Worm (Caenorhabditis elegans) whole organism, L4 larva: ENCODE results near the gene F10E9.7.

ENCODE experiments used
- F49E8.2 ChIP-seq: sonication (generic microtip); optimal IDR thresholded peaks from 2 replicates; lab custom pipeline; 2016; ENCODE audit warnings: missing compliant biosample characterization, mild to moderate bottlenecking, missing genetic modification characterization, borderline replicate concordance
- aly-2 ChIP-seq: sonication (generic microtip); optimal IDR thresholded peaks from 2 replicates; lab custom pipeline; 2018; ENCODE audit warnings: missing biosample characterization, missing genetic modification characterization
- ceh-28 ChIP-seq: fragments of 150-350 bp; optimal IDR thresholded peaks from 2 replicates; lab custom pipeline; 2014; ENCODE audit warnings: missing biosample characterization, missing genetic modification reagents, missing genetic modification characterization
- fos-1 ChIP-seq: fragments of 150-350 bp; optimal IDR thresholded peaks from 2 replicates; lab custom pipeline; 2014; ENCODE audit warnings: missing biosample characterization, missing genetic modification characterization
- lin-1 ChIP-seq: fragments of 200-800 bp; sonication (Bioruptor generic); IDR thresholded peaks from 2 replicates; pipeline ENCODE4 v1.3.6; 2022; ENCODE audit warnings: missing genetic modification reagents, missing genetic modification characterization, missing compliant biosample characterization
- lsy-2 ChIP-seq, 2 experiments: fragments of 150-350 bp in 1 of 2; sonication (generic microtip) in 1 of 2; optimal IDR thresholded peaks; 2 replicates each; lab custom pipeline; 2014 to 2017; ENCODE audit warnings: missing biosample characterization in 2 of 2, missing genetic modification characterization in 2 of 2
- nhr-10 ChIP-seq: fragments of 150-350 bp; optimal IDR thresholded peaks from 2 replicates; lab custom pipeline; 2014; ENCODE audit warnings: missing biosample characterization, missing genetic modification characterization
- zag-1 ChIP-seq: fragments of 150-350 bp; optimal IDR thresholded peaks from 2 replicates; lab custom pipeline; 2014; ENCODE audit warnings: missing biosample characterization, missing genetic modification characterization
- zip-11 ChIP-seq: fragments of 200-800 bp; sonication (Bioruptor generic); IDR thresholded peaks from 2 replicates; pipeline ENCODE4 v1.3.6; 2022; ENCODE audit warnings: missing genetic modification characterization, missing compliant biosample characterization

- TF ChIP-seq zip-11 (no peak), ceh-28 (tag; lab: Kevin White, UChicago) (no peak), zag-1 (no peak), lsy-2 (tag; optimal IDR thresholded peaks at IDR 0.05; lab: Kevin White, UChicago) (no peak), aly-2 (tag; lab: Kevin White, UChicago) (no peak), fos-1 (tag; lab: Kevin White, UChicago) (no peak), nhr-10 (no peak), lin-1 (GFP tag; lab: Robert Waterston, UW) (no peak), F49E8.2 (tag; lab: Kevin White, UChicago) (no peak)
Measured at ce11 chrIII:8300860-8301396, 6.3 kb downstream of the F10E9.7 start.
